Fruit fly (Drosophila melanogaster) whole organism, embryonic: ENCODE measurements around the gene disco.
A peak's percentile ranks its signal among the peaks of the same experiment; 100 is the strongest.

Source experiments
- B-H2 ChIP-seq: fragments of 200-800 bp; sonication (Bioruptor generic); optimal IDR thresholded peaks from 2 replicates; lab custom pipeline; 2018; ENCODE audit warnings: missing biosample characterization, mild to moderate bottlenecking, missing genetic modification characterization
- BtbVII ChIP-seq: fragments of 200-800 bp; sonication (Bioruptor generic); optimal IDR thresholded peaks from 3 replicates; lab custom pipeline; 2017; ENCODE audit warnings: missing biosample characterization, mild to moderate bottlenecking, missing genetic modification characterization
- CG10147 ChIP-seq: fragments of 200-800 bp; sonication (Bioruptor generic); optimal IDR thresholded peaks from 2 replicates; lab custom pipeline; 2019; ENCODE audit warnings: missing biosample characterization, mild to moderate bottlenecking, missing genetic modification characterization, moderate library complexity
- CG10274 ChIP-seq: fragments of 200-800 bp; sonication (Bioruptor generic); optimal IDR thresholded peaks from 3 replicates; lab custom pipeline; 2017; ENCODE audit warnings: missing biosample characterization, mild to moderate bottlenecking, missing genetic modification characterization
- CG12071 ChIP-seq: fragments of 200-800 bp; sonication (Bioruptor generic); optimal IDR thresholded peaks from 3 replicates; lab custom pipeline; 2018; ENCODE audit warnings: missing biosample characterization, mild to moderate bottlenecking, missing genetic modification characterization
- CG12659 ChIP-seq: fragments of 200-800 bp; sonication (Bioruptor generic); optimal IDR thresholded peaks from 3 replicates; lab custom pipeline; 2017; ENCODE audit warnings: mild to moderate bottlenecking, missing biosample characterization, missing genetic modification reagents, missing genetic modification characterization
- CG12942 ChIP-seq: fragments of 200-800 bp; sonication (Bioruptor generic); optimal IDR thresholded peaks from 3 replicates; lab custom pipeline; 2016; ENCODE audit warnings: missing biosample characterization, missing genetic modification characterization
- CG13287 ChIP-seq: fragments of 200-800 bp; sonication (Bioruptor generic); IDR thresholded peaks from 2 replicates; pipeline ENCODE4 v1.3.6; 2022; ENCODE audit warnings: missing biosample characterization, missing genetic modification characterization; ENCODE audit not compliant: partially characterized antibody
- CG13296 ChIP-seq: fragments of 200-800 bp; sonication (Bioruptor generic); optimal IDR thresholded peaks from 3 replicates; lab custom pipeline; 2018; ENCODE audit warnings: missing biosample characterization, mild to moderate bottlenecking, missing genetic modification characterization
- CG14710 ChIP-seq: fragments of 200-800 bp; sonication (Bioruptor generic); optimal IDR thresholded peaks from 3 replicates; lab custom pipeline; 2019; ENCODE audit warnings: missing biosample characterization, mild to moderate bottlenecking, missing genetic modification characterization, moderate library complexity
- CG14860 ChIP-seq: fragments of 200-800 bp; sonication (Bioruptor generic); IDR thresholded peaks from 3 replicates; pipeline ENCODE4 v1.3.6; 2022; ENCODE audit warnings: missing biosample characterization, missing genetic modification characterization; ENCODE audit not compliant: partially characterized antibody
- CG15601 ChIP-seq: fragments of 200-800 bp; sonication (Bioruptor generic); optimal IDR thresholded peaks from 3 replicates; lab custom pipeline; 2019; ENCODE audit warnings: missing biosample characterization, mild to moderate bottlenecking, missing genetic modification characterization, moderate library complexity
- CG17912 ChIP-seq: fragments of 200-800 bp; sonication (Bioruptor generic); optimal IDR thresholded peaks from 2 replicates; lab custom pipeline; 2018; ENCODE audit warnings: missing biosample characterization, mild to moderate bottlenecking, missing genetic modification characterization
- CG18011 ChIP-seq: fragments of 200-800 bp; sonication (Bioruptor generic); optimal IDR thresholded peaks from 2 replicates; lab custom pipeline; 2017; ENCODE audit warnings: missing biosample characterization, missing genetic modification characterization, mild to moderate bottlenecking, moderate library complexity, missing genotype
- CG18764 ChIP-seq: fragments of 200-800 bp; sonication (Bioruptor generic); optimal IDR thresholded peaks from 3 replicates; lab custom pipeline; 2016; ENCODE audit warnings: missing biosample characterization, missing genetic modification characterization
- CG2129 ChIP-seq: fragments of 200-800 bp; sonication (Bioruptor generic); IDR thresholded peaks from 2 replicates; pipeline ENCODE4 v1.3.6; 2022; ENCODE audit warnings: missing biosample characterization, missing genetic modification characterization; ENCODE audit not compliant: partially characterized antibody
- CG2889 ChIP-seq: fragments of 200-800 bp; sonication (Bioruptor generic); IDR thresholded peaks from 3 replicates; pipeline ENCODE4 v1.3.6; 2022; ENCODE audit warnings: missing biosample characterization, missing genetic modification characterization
- CG3847 ChIP-seq: fragments of 200-800 bp; sonication (Bioruptor generic); IDR thresholded peaks from 2 replicates; pipeline ENCODE4 v1.3.6; 2022; ENCODE audit warnings: missing biosample characterization, missing genetic modification characterization
- CG6765 ChIP-seq: fragments of 200-800 bp; sonication (Bioruptor generic); optimal IDR thresholded peaks from 3 replicates; lab custom pipeline; 2017; ENCODE audit warnings: missing biosample characterization, mild to moderate bottlenecking, missing genetic modification characterization
- CG7963 ChIP-seq: fragments of 200-800 bp; sonication (Bioruptor generic); IDR thresholded peaks from 3 replicates; pipeline ENCODE4 v1.3.6; 2022; ENCODE audit warnings: missing biosample characterization, missing genetic modification characterization; ENCODE audit not compliant: partially characterized antibody
- CG8089 ChIP-seq: fragments of 200-800 bp; sonication (Bioruptor generic); optimal IDR thresholded peaks from 3 replicates; lab custom pipeline; 2016; ENCODE audit warnings: missing biosample characterization, missing genetic modification characterization
- CG9932 ChIP-seq: fragments of 200-800 bp; sonication (Bioruptor generic); IDR thresholded peaks from 2 replicates; pipeline ENCODE4 v1.3.6; 2022; ENCODE audit warnings: missing biosample characterization, missing genetic modification characterization
- Dip3 ChIP-seq: fragments of 200-800 bp; sonication (Bioruptor generic); optimal IDR thresholded peaks from 3 replicates; lab custom pipeline; 2016; ENCODE audit warnings: missing biosample characterization, missing genetic modification characterization
- Dref ChIP-seq: fragments of 200-800 bp; sonication (Bioruptor generic); IDR thresholded peaks from 2 replicates; pipeline ENCODE4 v1.3.6; 2022; ENCODE audit warnings: missing biosample characterization, missing genetic modification characterization
- E2f2 ChIP-seq: fragments of 200-800 bp; sonication (Bioruptor generic); IDR thresholded peaks from 2 replicates; pipeline ENCODE4 v1.3.6; 2022; ENCODE audit warnings: missing biosample characterization, missing genetic modification characterization
- Fer1 ChIP-seq: fragments of 200-800 bp; sonication (Bioruptor generic); optimal IDR thresholded peaks from 2 replicates; lab custom pipeline; 2017; ENCODE audit warnings: missing biosample characterization, mild to moderate bottlenecking, missing genetic modification characterization
- H15 ChIP-seq: fragments of 200-800 bp; sonication (Bioruptor generic); IDR thresholded peaks from 3 replicates; pipeline ENCODE4 v1.3.6; 2022; ENCODE audit warnings: missing biosample characterization, missing genetic modification characterization
- Hmr ChIP-seq: fragments of 200-800 bp; sonication (Bioruptor generic); optimal IDR thresholded peaks from 3 replicates; lab custom pipeline; 2017; ENCODE audit warnings: mild to moderate bottlenecking, missing biosample characterization, missing genetic modification reagents, missing genetic modification characterization
- Hr39 ChIP-seq: fragments of >200 bp; optimal IDR thresholded peaks from 2 replicates; lab custom pipeline; 2017
- Hr78 ChIP-seq, 2 experiments: fragments of 200-800 bp in 1 of 2; fragments of >200 bp in 1 of 2; sonication (Bioruptor generic) in 1 of 2; optimal IDR thresholded peaks; 2 replicates each; lab custom pipeline; 2017 to 2019; ENCODE audit warnings: missing biosample characterization in 2 of 2, missing genetic modification characterization in 2 of 2, mild to moderate bottlenecking in 1 of 2, moderate library complexity in 1 of 2
- Lpt ChIP-seq: fragments of >200 bp; optimal IDR thresholded peaks from 2 replicates; lab custom pipeline; 2018; ENCODE audit warnings: missing biosample characterization, missing genetic modification characterization
- Taf1 ChIP-seq: fragments of 200-800 bp; sonication (Bioruptor generic); IDR thresholded peaks from 2 replicates; pipeline ENCODE4 v1.3.6; 2022; ENCODE audit warnings: missing biosample characterization, missing genetic modification characterization
- dm ChIP-seq: fragments of 200-800 bp; sonication (Bioruptor generic); optimal IDR thresholded peaks from 3 replicates; lab custom pipeline; 2016; ENCODE audit warnings: missing biosample characterization, missing genetic modification characterization
- en ChIP-seq: fragments of 200-800 bp; sonication (Bioruptor generic); optimal IDR thresholded peaks from 2 replicates; lab custom pipeline; 2016; ENCODE audit warnings: missing biosample characterization, missing genetic modification characterization
- fru ChIP-seq: fragments of >200 bp; optimal IDR thresholded peaks from 2 replicates; lab custom pipeline; 2017
- ftz-f1 ChIP-seq: fragments of 200-800 bp; sonication (Bioruptor generic); optimal IDR thresholded peaks from 2 replicates; lab custom pipeline; 2016; ENCODE audit warnings: missing biosample characterization, missing genetic modification characterization
- gce ChIP-seq: fragments of 200-800 bp; sonication (Bioruptor generic); IDR thresholded peaks from 3 replicates; pipeline ENCODE4 v1.3.6; 2022; ENCODE audit warnings: missing biosample characterization, missing genetic modification characterization
- gcm2 ChIP-seq: fragments of 200-800 bp; sonication (Bioruptor generic); optimal IDR thresholded peaks from 2 replicates; lab custom pipeline; 2016; ENCODE audit warnings: missing biosample characterization, missing genetic modification characterization
- grn ChIP-seq: fragments of 200-800 bp; sonication (Bioruptor generic); optimal IDR thresholded peaks from 3 replicates; lab custom pipeline; 2017; ENCODE audit warnings: missing biosample characterization, missing genetic modification characterization
- her ChIP-seq: fragments of 200-800 bp; sonication (Bioruptor generic); optimal IDR thresholded peaks from 2 replicates; lab custom pipeline; 2016; ENCODE audit warnings: missing biosample characterization, missing genetic modification characterization
- hth ChIP-seq: fragments of >200 bp; optimal IDR thresholded peaks from 2 replicates; lab custom pipeline; 2017; ENCODE audit warnings: inconsistent platforms
- insv ChIP-seq, 2 experiments: fragments of 200-800 bp; sonication (Bioruptor generic); optimal IDR thresholded peaks; 3 replicates each; lab custom pipeline; 2016 to 2018; ENCODE audit warnings: missing biosample characterization in 2 of 2, missing genetic modification characterization in 2 of 2
- jing ChIP-seq: fragments of 200-800 bp; sonication (Bioruptor generic); optimal IDR thresholded peaks from 2 replicates; lab custom pipeline; 2018; ENCODE audit warnings: missing biosample characterization, mild to moderate bottlenecking, missing genetic modification characterization
- nerfin-1 ChIP-seq: fragments of 200-800 bp; sonication (Bioruptor generic); optimal IDR thresholded peaks from 3 replicates; lab custom pipeline; 2019; ENCODE audit warnings: missing biosample characterization, mild to moderate bottlenecking, missing genetic modification characterization, moderate library complexity
- nerfin-2 ChIP-seq: fragments of 200-800 bp; sonication (Bioruptor generic); IDR thresholded peaks from 2 replicates; pipeline ENCODE4 v1.3.6; 2022; ENCODE audit warnings: missing biosample characterization, missing genetic modification characterization; ENCODE audit not compliant: partially characterized antibody
- sd ChIP-seq: fragments of 200-800 bp; sonication (Bioruptor generic); optimal IDR thresholded peaks from 3 replicates; lab custom pipeline; 2018; ENCODE audit warnings: missing biosample characterization, mild to moderate bottlenecking, missing genetic modification characterization, moderate library complexity
- sens-2 ChIP-seq: fragments of 200-800 bp; sonication (Bioruptor generic); IDR thresholded peaks from 2 replicates; pipeline ENCODE4 v1.3.6; 2022; ENCODE audit warnings: missing biosample characterization, missing genetic modification characterization
- sna ChIP-seq: fragments of 200-800 bp; sonication (Bioruptor generic); IDR thresholded peaks from 2 replicates; pipeline ENCODE4 v1.3.6; 2022; ENCODE audit warnings: missing biosample characterization, missing genetic modification characterization; ENCODE audit not compliant: partially characterized antibody
- tap ChIP-seq: fragments of 200-800 bp; optimal IDR thresholded peaks from 3 replicates; lab custom pipeline; 2019; ENCODE audit warnings: missing biosample characterization, mild to moderate bottlenecking, missing genetic modification characterization, moderate library complexity
- tll ChIP-seq, 2 experiments: fragments of 200-800 bp in 1 of 2; fragments of >200 bp in 1 of 2; sonication (Bioruptor generic) in 1 of 2; optimal IDR thresholded peaks; 2 replicates each; lab custom pipeline; 2017 to 2019; ENCODE audit warnings: missing biosample characterization in 2 of 2, missing genetic modification characterization in 2 of 2, mild to moderate bottlenecking in 1 of 2, moderate library complexity in 1 of 2
- tna ChIP-seq: fragments of 200-800 bp; sonication (Bioruptor generic); IDR thresholded peaks from 2 replicates; pipeline ENCODE4 v1.3.6; 2022; ENCODE audit warnings: missing biosample characterization, missing genetic modification characterization; ENCODE audit not compliant: partially characterized antibody

Gene disco

dm6 chrX:16263415-16263814 lies 46.9 kb upstream of the disco start (continued):
- TF ChIP-seq Dip3 (GFP tag; lab: Kevin White, UChicago) = peak; percentile 28
- TF ChIP-seq CG7963 (GFP tag; lab: Robert Waterston, UW) = no peak
- peak; percentile 57 for TF ChIP-seq B-H2
- TF ChIP-seq gcm2 (GFP tag; lab: Kevin White, UChicago) = peak; percentile 28
- peak; percentile 68 for TF ChIP-seq jing (GFP tag; lab: Kevin White, UChicago)
- no peak for TF ChIP-seq CG17912 (GFP tag; lab: Kevin White, UChicago)
- TF ChIP-seq nerfin-1 (tag; lab: Kevin White, UChicago) = peak; percentile 75
- TF ChIP-seq tap (tag; lab: Kevin White, UChicago) = peak; percentile 79
- TF ChIP-seq H15 (GFP tag; lab: Robert Waterston, UW) = peak; percentile 75; the same call in 2 of the 3 replicates
- TF ChIP-seq CG2129 (GFP tag; lab: Robert Waterston, UW) = no peak
- peak; percentile 14 for TF ChIP-seq CG18011
- TF ChIP-seq CG12071 (GFP tag; lab: Kevin White, UChicago) = peak; percentile 65
- TF ChIP-seq ftz-f1 = no peak
- no peak for TF ChIP-seq nerfin-2 (GFP tag; lab: Robert Waterston, UW)
- TF ChIP-seq CG18764 = peak; percentile 67
- no peak for TF ChIP-seq Dref (GFP tag; lab: Robert Waterston, UW)
- TF ChIP-seq CG6765 (GFP tag; lab: Kevin White, UChicago) = peak; percentile 20
- TF ChIP-seq CG3847 = peak; percentile 70
- TF ChIP-seq en (GFP tag; lab: Kevin White, UChicago) = no peak
- no peak for TF ChIP-seq grn (GFP tag; lab: Kevin White, UChicago)
- TF ChIP-seq tna (GFP tag; lab: Robert Waterston, UW) = no peak
- TF ChIP-seq CG12659 (GFP tag; lab: Kevin White, UChicago) = peak; percentile 65
- no peak for TF ChIP-seq fru (lab: Kevin White, UChicago)
- peak; percentile 77 for TF ChIP-seq CG14710 (tag; lab: Kevin White, UChicago)
- no peak for TF ChIP-seq Hr39 (lab: Kevin White, UChicago)
- no peak for TF ChIP-seq insv (GFP tag; optimal IDR thresholded peaks at IDR 0.05; lab: Kevin White, UChicago)
- TF ChIP-seq hth (lab: Kevin White, UChicago) = no peak
- peak; percentile 78 for TF ChIP-seq Hmr
- TF ChIP-seq sna (GFP tag; lab: Robert Waterston, UW) = no peak
- TF ChIP-seq CG14860 (GFP tag; lab: Robert Waterston, UW) = no peak
- TF ChIP-seq E2f2 = peak; percentile 55; the same call in 1 of the 2 replicates
- TF ChIP-seq her = no peak
- TF ChIP-seq CG15601 = peak; percentile 68
- TF ChIP-seq gce (GFP tag; lab: Robert Waterston, UW) = peak; percentile 68; the same call in 2 of the 3 replicates
- peak; percentile 68 for TF ChIP-seq sens-2 (GFP tag; lab: Robert Waterston, UW)
- peak; percentile 23 for TF ChIP-seq sd (tag; lab: Kevin White, UChicago)
- TF ChIP-seq BtbVII (GFP tag; lab: Kevin White, UChicago) = peak; percentile 55
- TF ChIP-seq CG8089 (GFP tag; lab: Kevin White, UChicago) = peak; percentile 45
- TF ChIP-seq CG9932 (GFP tag; lab: Robert Waterston, UW) = peak; percentile 65
- peak; percentile 31 for TF ChIP-seq CG10274 (GFP tag; lab: Kevin White, UChicago)
- no peak for TF ChIP-seq tll (GFP tag; optimal IDR thresholded peaks at IDR 0.05; lab: Kevin White, UChicago)
- TF ChIP-seq CG10147 = peak; percentile 74
- TF ChIP-seq dm = no peak
- TF ChIP-seq Hr78 (GFP tag; optimal IDR thresholded peaks at IDR 0.05; lab: Kevin White, UChicago) = peak in 1 of 2 experiments; percentile 24
- no peak for TF ChIP-seq Lpt
- peak; percentile 56 for TF ChIP-seq Taf1
- TF ChIP-seq CG13287 (GFP tag; lab: Robert Waterston, UW) = no peak
- peak; percentile 44 for TF ChIP-seq CG12942 (GFP tag; lab: Kevin White, UChicago)
- peak; percentile 84 for TF ChIP-seq Fer1
- peak; percentile 75 for TF ChIP-seq CG13296 (GFP tag; lab: Kevin White, UChicago)
- peak; percentile 39; the same call in 1 of the 3 replicates for TF ChIP-seq CG2889 (GFP tag; lab: Robert Waterston, UW)
